Fruit fly (Drosophila melanogaster): Measurements from ENCODE around the gene Msr-110.

- no peak for TF ChIP-seq Hr83 (GFP tag; optimal IDR thresholded peaks at IDR 0.05; ENCODE audit: poor library complexity, severe bottlenecking)
- TF ChIP-seq Vsx2 (GFP tag; optimal IDR thresholded peaks at IDR 0.05; ENCODE audit: partially characterized antibody), result no peak
These were observed 22.4 kb upstream of the Msr-110 start, which contains the start of gene CG10591 for dm6 chr3L:5599592-5599991.
